Worm (Caenorhabditis elegans) whole organism, mixed stage, embryonic: ENCODE data around the gene ugt-4.

Source experiments
- M03D4.4 ChIP-seq: sonication (generic microtip); optimal IDR thresholded peaks from 2 replicates; lab custom pipeline; 2017; ENCODE audit warnings: mild to moderate bottlenecking, missing genetic modification characterization, missing compliant biosample characterization
- bed-3 ChIP-seq: fragments of 200-800 bp; sonication (Bioruptor generic); optimal IDR thresholded peaks from 3 replicates; lab custom pipeline; 2018; ENCODE audit warnings: mild to moderate bottlenecking, missing genetic modification characterization, moderate library complexity, missing compliant biosample characterization
- blmp-1 ChIP-seq: fragments of 150-350 bp; optimal IDR thresholded peaks from 2 replicates; lab custom pipeline; 2014; ENCODE audit warnings: missing biosample characterization, missing genetic modification characterization
- ceh-39 ChIP-seq: fragments of 150-350 bp; optimal IDR thresholded peaks from 2 replicates; lab custom pipeline; 2014; ENCODE audit warnings: missing biosample characterization, missing genetic modification characterization
- ceh-43 ChIP-seq: fragments of 200-800 bp; sonication (Bioruptor generic); optimal IDR thresholded peaks from 2 replicates; lab custom pipeline; 2018; ENCODE audit warnings: mild to moderate bottlenecking, missing genetic modification characterization, moderate library complexity, missing compliant biosample characterization
- ceh-83 ChIP-seq: fragments of 200-800 bp; sonication (Bioruptor generic); optimal IDR thresholded peaks from 2 replicates; lab custom pipeline; 2018; ENCODE audit warnings: mild to moderate bottlenecking, missing genetic modification characterization, missing compliant biosample characterization
- ces-1 ChIP-seq: fragments of 150-350 bp; optimal IDR thresholded peaks from 2 replicates; lab custom pipeline; 2014; ENCODE audit warnings: missing biosample characterization, missing genetic modification reagents, missing genetic modification characterization
- cnd-1 ChIP-seq: fragments of 200-800 bp; sonication (Bioruptor generic); optimal IDR thresholded peaks from 2 replicates; lab custom pipeline; 2018; ENCODE audit warnings: mild to moderate bottlenecking, missing genetic modification characterization, missing compliant biosample characterization
- drap-1 ChIP-seq: fragments of 200-800 bp; sonication (Bioruptor generic); optimal IDR thresholded peaks from 3 replicates; lab custom pipeline; 2018; ENCODE audit warnings: mild to moderate bottlenecking, missing genetic modification characterization, missing compliant biosample characterization
- elt-1 ChIP-seq: sonication (generic microtip); optimal IDR thresholded peaks from 2 replicates; lab custom pipeline; 2017; ENCODE audit warnings: missing genetic modification characterization, mild to moderate bottlenecking, missing compliant biosample characterization, antibody characterized with exemption, moderate library complexity, borderline replicate concordance; ENCODE audit not compliant: insufficient read depth
- elt-3 ChIP-seq: fragments of 150-350 bp; optimal IDR thresholded peaks from 2 replicates; lab custom pipeline; 2014; ENCODE audit warnings: missing biosample characterization, missing genetic modification characterization
- flh-1 ChIP-seq: fragments of 200-800 bp; sonication (Bioruptor generic); optimal IDR thresholded peaks from 2 replicates; lab custom pipeline; 2018; ENCODE audit warnings: mild to moderate bottlenecking, missing genetic modification characterization, moderate library complexity, missing compliant biosample characterization
- ham-2 ChIP-seq: fragments of 200-800 bp; sonication (Bioruptor generic); optimal IDR thresholded peaks from 2 replicates; lab custom pipeline; 2018; ENCODE audit warnings: mild to moderate bottlenecking, missing genetic modification characterization, missing compliant biosample characterization
- hlh-1 ChIP-seq: fragments of 150-350 bp; optimal IDR thresholded peaks from 2 replicates; lab custom pipeline; 2014; ENCODE audit warnings: missing biosample characterization, missing genetic modification reagents, missing genetic modification characterization
- lin-13 ChIP-seq: fragments of 150-350 bp; optimal IDR thresholded peaks from 2 replicates; lab custom pipeline; 2014; ENCODE audit warnings: missing biosample characterization, missing genetic modification characterization
- lin-32 ChIP-seq: fragments of 200-800 bp; sonication (Bioruptor generic); optimal IDR thresholded peaks from 2 replicates; lab custom pipeline; 2018; ENCODE audit warnings: mild to moderate bottlenecking, missing genetic modification characterization, missing compliant biosample characterization
- lsy-2 ChIP-seq: fragments of 150-350 bp; optimal IDR thresholded peaks from 2 replicates; lab custom pipeline; 2014; ENCODE audit warnings: missing biosample characterization, missing genetic modification characterization
- mab-5 ChIP-seq: fragments of 150-350 bp; optimal IDR thresholded peaks from 2 replicates; lab custom pipeline; 2014; ENCODE audit warnings: missing biosample characterization, missing genetic modification characterization
- mep-1 ChIP-seq: fragments of 150-350 bp; optimal IDR thresholded peaks from 2 replicates; lab custom pipeline; 2017; ENCODE audit warnings: missing biosample characterization, missing genetic modification reagents, missing genetic modification characterization, inconsistent platforms
- mls-2 ChIP-seq: sonication (generic microtip); optimal IDR thresholded peaks from 2 replicates; lab custom pipeline; 2016; ENCODE audit warnings: mild to moderate bottlenecking, missing genetic modification characterization, moderate library complexity, missing compliant biosample characterization
- nhr-12 ChIP-seq: fragments of 150-350 bp; optimal IDR thresholded peaks from 2 replicates; lab custom pipeline; 2014; ENCODE audit warnings: missing biosample characterization, missing genetic modification characterization
- nhr-2 ChIP-seq: fragments of 150-350 bp; optimal IDR thresholded peaks from 2 replicates; lab custom pipeline; 2014; ENCODE audit warnings: missing biosample characterization, missing genetic modification characterization
- nhr-237 ChIP-seq: fragments of 150-350 bp; optimal IDR thresholded peaks from 2 replicates; lab custom pipeline; 2014; ENCODE audit warnings: missing biosample characterization, missing genetic modification characterization
- nhr-28 ChIP-seq: fragments of 150-350 bp; optimal IDR thresholded peaks from 2 replicates; lab custom pipeline; 2014; ENCODE audit warnings: missing biosample characterization, missing genetic modification characterization
- nhr-76 ChIP-seq: sonication (generic microtip); optimal IDR thresholded peaks from 2 replicates; lab custom pipeline; 2017; ENCODE audit warnings: missing biosample characterization, missing genetic modification characterization
- pha-4 ChIP-seq: fragments of 150-350 bp; optimal IDR thresholded peaks from 2 replicates; lab custom pipeline; 2018; ENCODE audit warnings: missing biosample characterization, missing genetic modification reagents, missing genetic modification characterization
- sem-2 ChIP-seq: fragments of 200-800 bp; sonication (Bioruptor generic); optimal IDR thresholded peaks from 2 replicates; lab custom pipeline; 2018; ENCODE audit warnings: mild to moderate bottlenecking, missing genetic modification characterization, missing compliant biosample characterization
- snpc-4 ChIP-seq: fragments of 150-350 bp; optimal IDR thresholded peaks from 2 replicates; lab custom pipeline; 2014; ENCODE audit warnings: missing biosample characterization, missing genetic modification characterization
- sptf-1 ChIP-seq: sonication (generic microtip); optimal IDR thresholded peaks from 2 replicates; lab custom pipeline; 2017; ENCODE audit warnings: mild to moderate bottlenecking, missing genetic modification characterization, moderate library complexity, missing compliant biosample characterization
- tbx-8 ChIP-seq: fragments of 200-800 bp; sonication (Bioruptor generic); optimal IDR thresholded peaks from 2 replicates; lab custom pipeline; 2018; ENCODE audit warnings: mild to moderate bottlenecking, missing genetic modification characterization, moderate library complexity, missing compliant biosample characterization
- unc-120 ChIP-seq: sonication (generic microtip); optimal IDR thresholded peaks from 2 replicates; lab custom pipeline; 2017; ENCODE audit warnings: missing genetic modification characterization, missing compliant biosample characterization; ENCODE audit not compliant: poor library complexity, severe bottlenecking
- unc-39 ChIP-seq: fragments of 150-350 bp; optimal IDR thresholded peaks from 2 replicates; lab custom pipeline; 2014; ENCODE audit warnings: missing biosample characterization, missing genetic modification characterization
- unc-62 ChIP-seq: fragments of 150-350 bp; optimal IDR thresholded peaks from 2 replicates; lab custom pipeline; 2014; ENCODE audit warnings: missing biosample characterization, missing genetic modification reagents, missing genetic modification characterization
- zip-8 ChIP-seq: fragments of 150-350 bp; optimal IDR thresholded peaks from 2 replicates; lab custom pipeline; 2014; ENCODE audit warnings: missing biosample characterization, missing genetic modification characterization
- ztf-11 ChIP-seq: fragments of 150-350 bp; optimal IDR thresholded peaks from 2 replicates; lab custom pipeline; 2014; ENCODE audit warnings: missing biosample characterization, missing genetic modification characterization

ugt-4 gene

ce11 chrV:12780248-12780647 is 14.9 kb downstream of the ugt-4 start:
- TF ChIP-seq nhr-237, result no peak
- TF ChIP-seq ceh-43 (GFP tag; lab: Kevin White, UChicago), result peak; percentile 88
- TF ChIP-seq cnd-1 (tag; lab: Kevin White, UChicago), result peak; percentile 93
- TF ChIP-seq drap-1 (GFP tag; lab: Kevin White, UChicago), result peak; percentile 96
- no peak for TF ChIP-seq hlh-1 (tag; lab: Kevin White, UChicago)
- TF ChIP-seq flh-1 (GFP tag; lab: Kevin White, UChicago), result peak; percentile 84
- no peak for TF ChIP-seq ceh-39 (tag; lab: Kevin White, UChicago)
- TF ChIP-seq sem-2 (GFP tag; lab: Kevin White, UChicago), result peak; percentile 90
- no peak for TF ChIP-seq unc-39
- peak; percentile 97 for TF ChIP-seq sptf-1 (tag; lab: Kevin White, UChicago)
- no peak for TF ChIP-seq nhr-76
- TF ChIP-seq lsy-2, result peak; percentile 55
- TF ChIP-seq elt-3 (tag; lab: Kevin White, UChicago), result peak; percentile 8
- TF ChIP-seq nhr-12 (tag; lab: Kevin White, UChicago), result no peak
- no peak for TF ChIP-seq zip-8 (tag; lab: Kevin White, UChicago)
- TF ChIP-seq mab-5 (tag; lab: Kevin White, UChicago), result no peak
- peak; percentile 94 for TF ChIP-seq M03D4.4 (tag; lab: Kevin White, UChicago)
- no peak for TF ChIP-seq snpc-4
- no peak for TF ChIP-seq ces-1 (GFP tag; lab: Kevin White, UChicago)
- peak; percentile 26 for TF ChIP-seq unc-62
- TF ChIP-seq mep-1 (tag; lab: Kevin White, UChicago), result peak; percentile 76
- peak; percentile 66 for TF ChIP-seq nhr-28 (tag; lab: Kevin White, UChicago)
- peak; percentile 24 for TF ChIP-seq lin-13 (tag; lab: Kevin White, UChicago)
- peak; percentile 78 for TF ChIP-seq ham-2
- TF ChIP-seq blmp-1 (tag; lab: Kevin White, UChicago), result no peak
- no peak for TF ChIP-seq nhr-2 (tag; lab: Kevin White, UChicago)
- TF ChIP-seq lin-32 (GFP tag; lab: Kevin White, UChicago), result peak; percentile 92
- TF ChIP-seq elt-1 (tag; lab: Kevin White, UChicago), result no peak
- peak; percentile 98 for TF ChIP-seq mls-2 (tag; lab: Kevin White, UChicago)
- peak; percentile 86 for TF ChIP-seq bed-3 (GFP tag; lab: Kevin White, UChicago)
- peak; percentile 59 for TF ChIP-seq ztf-11 (tag; lab: Kevin White, UChicago)
- peak; percentile 62 for TF ChIP-seq pha-4 (tag; lab: Kevin White, UChicago)
- peak; percentile 93 for TF ChIP-seq unc-120
- TF ChIP-seq tbx-8 (GFP tag; lab: Kevin White, UChicago), result peak; percentile 75
- TF ChIP-seq ceh-83 (GFP tag; lab: Kevin White, UChicago), result peak; percentile 95

DNA sequence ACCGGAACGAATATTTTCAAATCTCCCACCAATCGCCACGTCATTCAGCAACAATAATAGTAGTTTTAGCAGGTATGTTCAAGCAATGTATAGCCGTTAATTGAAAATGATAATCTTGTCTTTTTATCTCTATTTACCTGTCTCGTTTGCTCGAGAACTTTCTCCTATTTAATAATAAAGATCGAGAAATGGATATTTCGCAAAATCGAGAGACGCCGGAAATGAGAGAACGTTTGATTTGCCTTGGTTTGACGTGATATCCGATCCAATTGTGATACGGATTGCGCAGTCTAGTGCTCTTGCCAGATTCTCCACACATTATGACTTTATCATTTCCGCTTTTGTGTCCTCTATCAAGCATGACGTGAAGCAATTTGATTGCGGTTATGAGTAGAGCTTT is 21.3 kb downstream of the ugt-4 start:
- TF ChIP-seq sptf-1 (tag; lab: Kevin White, UChicago) (no peak), snpc-4 (no peak), unc-120 (no peak), unc-39 (no peak), pha-4 (tag; lab: Kevin White, UChicago) (no peak), bed-3 (GFP tag; lab: Kevin White, UChicago) (no peak), M03D4.4 (tag; lab: Kevin White, UChicago) (no peak), ceh-83 (GFP tag; lab: Kevin White, UChicago) (no peak), flh-1 (GFP tag; lab: Kevin White, UChicago) (no peak), drap-1 (GFP tag; lab: Kevin White, UChicago) (no peak), lin-32 (GFP tag; lab: Kevin White, UChicago) (no peak), sem-2 (GFP tag; lab: Kevin White, UChicago) (no peak), ceh-39 (tag; lab: Kevin White, UChicago) (no peak), lsy-2 (no peak)

- no peak for TF ChIP-seq nhr-2 (tag; lab: Kevin White, UChicago)
- no peak for TF ChIP-seq lsy-2
- TF ChIP-seq ceh-43 (GFP tag; lab: Kevin White, UChicago), result no peak
- TF ChIP-seq bed-3 (GFP tag; lab: Kevin White, UChicago), result no peak
- TF ChIP-seq blmp-1 (tag; lab: Kevin White, UChicago), result no peak
- no peak for TF ChIP-seq lin-32 (GFP tag; lab: Kevin White, UChicago)
- no peak for TF ChIP-seq hlh-1 (tag; lab: Kevin White, UChicago)
- no peak for TF ChIP-seq pha-4 (tag; lab: Kevin White, UChicago)
- no peak for TF ChIP-seq ceh-39 (tag; lab: Kevin White, UChicago)
- TF ChIP-seq tbx-8 (GFP tag; lab: Kevin White, UChicago), result no peak
- TF ChIP-seq nhr-237, result no peak
- no peak for TF ChIP-seq unc-39
- no peak for TF ChIP-seq nhr-12 (tag; lab: Kevin White, UChicago)
- no peak for TF ChIP-seq elt-1 (tag; lab: Kevin White, UChicago)
- no peak for TF ChIP-seq unc-62
- no peak for TF ChIP-seq mab-5 (tag; lab: Kevin White, UChicago)
- TF ChIP-seq nhr-76, result no peak
- TF ChIP-seq nhr-28 (tag; lab: Kevin White, UChicago), result no peak
- TF ChIP-seq mep-1 (tag; lab: Kevin White, UChicago), result no peak
- no peak for TF ChIP-seq mls-2 (tag; lab: Kevin White, UChicago)
Measured at ce11 chrV:12773222-12773621, 21.9 kb downstream of the ugt-4 start, which contains the start of gene ZC455.1. Gene ZC455.1 (plus strand): TSS chrV:12773522.
